Worm (Caenorhabditis elegans) whole organism, L4/young adult: ENCODE results near the gene F38E11.6.

ENCODE experiments used
- W03F9.2 ChIP-seq: fragments of 150-350 bp; optimal IDR thresholded peaks from 2 replicates; lab custom pipeline; 2014; ENCODE audit warnings: missing biosample characterization, missing genetic modification characterization
- dao-5 ChIP-seq: sonication (generic microtip); optimal IDR thresholded peaks from 2 replicates; lab custom pipeline; 2016; ENCODE audit warnings: missing genotype, missing genetic modification characterization, moderate library complexity, missing compliant biosample characterization

DNA sequence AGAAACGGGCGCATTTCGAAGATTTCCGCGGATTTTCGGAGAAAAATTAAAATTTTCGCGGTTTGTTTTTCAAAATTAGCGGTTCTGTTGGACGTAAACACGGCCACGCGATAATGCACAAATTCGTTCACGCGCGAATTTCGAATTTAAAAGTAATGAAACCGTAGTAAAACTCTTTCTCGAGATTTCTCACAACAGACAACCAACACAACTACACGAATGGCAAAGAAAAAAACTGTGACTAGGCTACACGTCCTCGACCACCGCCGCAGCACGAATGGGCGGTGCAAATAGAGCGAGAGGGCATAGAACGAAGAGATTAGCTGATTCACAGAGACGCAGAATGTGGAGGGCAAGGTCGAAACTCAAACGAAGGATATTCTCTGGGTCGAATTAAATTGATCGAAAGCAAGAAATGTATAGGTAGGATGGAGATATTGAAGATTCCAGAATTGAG is 26.4 kb downstream of the F38E11.6 start, which contains the start of gene idh-1:
- TF ChIP-seq dao-5 (tag; lab: Kevin White, UChicago), result no peak
- TF ChIP-seq W03F9.2 (tag; lab: Kevin White, UChicago), result peak; percentile 36
